Worm (Caenorhabditis elegans): ENCODE results near the gene C04E6.13.

ce11 chrV:5895021-5895420 is 17.5 kb upstream of the C04E6.13 start, which contains the start of gene grd-9:
- TF ChIP-seq nhr-237 (tag; optimal IDR thresholded peaks at IDR 0.05) (no peak), unc-39 (tag; optimal IDR thresholded peaks at IDR 0.05) (no peak), ama-1 (optimal IDR thresholded peaks at IDR 0.05) (no peak), unc-62 (GFP tag; optimal IDR thresholded peaks at IDR 0.05) (no peak), lin-39 (tag; optimal IDR thresholded peaks at IDR 0.05) (no peak), snpc-4 (tag; optimal IDR thresholded peaks at IDR 0.05) (no peak), unc-55 (GFP tag; optimal IDR thresholded peaks at IDR 0.05) (no peak), mab-5 (tag; optimal IDR thresholded peaks at IDR 0.05) (no peak), elt-3 (tag; optimal IDR thresholded peaks at IDR 0.05) (no peak)

All from whole organism, L2 larva.